Worm (Caenorhabditis elegans) whole organism, L2 larva: Measurements from ENCODE around the gene T07E3.4.
A peak's percentile ranks its signal among the peaks of the same experiment; 100 is the strongest.

ENCODE experiments used
- F13H6.1 ChIP-seq: sonication (generic microtip); optimal IDR thresholded peaks from 2 replicates; lab custom pipeline; 2016; ENCODE audit warnings: missing genetic modification characterization, missing compliant biosample characterization
- nhr-11 ChIP-seq: fragments of 150-350 bp; optimal IDR thresholded peaks from 2 replicates; lab custom pipeline; 2014; ENCODE audit warnings: missing biosample characterization, missing genetic modification characterization

ce11 chrIII:6871668-6872067 is 26.1 kb upstream of the T07E3.4 start:
- TF ChIP-seq nhr-11 (no peak), F13H6.1 (tag; lab: Kevin White, UChicago) (peak; percentile 40)
